Worm (Caenorhabditis elegans) whole organism, young adult: ENCODE results near the gene sinh-1.

Experiments
- D2030.7 ChIP-seq: fragments of 200-800 bp; sonication (Bioruptor generic); IDR thresholded peaks from 2 replicates; pipeline ENCODE4 v1.3.6; 2022; ENCODE audit warnings: missing genetic modification reagents, missing genetic modification characterization, missing compliant biosample characterization
- F10E7.11 ChIP-seq: sonication (generic microtip); optimal IDR thresholded peaks from 2 replicates; lab custom pipeline; 2017; ENCODE audit warnings: mild to moderate bottlenecking, missing genetic modification characterization, moderate library complexity, missing compliant biosample characterization
- F49E8.2 ChIP-seq: sonication (generic microtip); optimal IDR thresholded peaks from 3 replicates; lab custom pipeline; 2017; ENCODE audit warnings: missing genetic modification characterization, mild to moderate bottlenecking, missing compliant biosample characterization, antibody characterized with exemption, moderate library complexity; ENCODE audit not compliant: insufficient read depth
- F52B5.7 ChIP-seq: sonication (generic microtip); optimal IDR thresholded peaks from 2 replicates; lab custom pipeline; 2016; ENCODE audit warnings: mild to moderate bottlenecking, missing genetic modification characterization, missing compliant biosample characterization
- F55B11.4 ChIP-seq: sonication (generic microtip); optimal IDR thresholded peaks from 2 replicates; lab custom pipeline; 2016; ENCODE audit warnings: missing compliant biosample characterization, missing genetic modification characterization, borderline replicate concordance; ENCODE audit not compliant: insufficient read depth
- F57C9.4 ChIP-seq: sonication (generic microtip); optimal IDR thresholded peaks from 2 replicates; lab custom pipeline; 2017; ENCODE audit warnings: mild to moderate bottlenecking, missing genetic modification characterization, missing compliant biosample characterization
- K12H6.12 ChIP-seq: fragments of 200-800 bp; sonication (Bioruptor generic); optimal IDR thresholded peaks from 2 replicates; lab custom pipeline; 2018; ENCODE audit warnings: mild to moderate bottlenecking, missing genetic modification characterization, missing compliant biosample characterization
- Y53F4B.3 ChIP-seq: fragments of 200-800 bp; sonication (Bioruptor generic); IDR thresholded peaks from 2 replicates; pipeline ENCODE4 v1.3.6; 2022; ENCODE audit warnings: missing genetic modification reagents, missing genetic modification characterization, missing compliant biosample characterization
- Y53G8AR.9 ChIP-seq: fragments of 200-800 bp; sonication (Bioruptor generic); conservative IDR thresholded peaks from 2 replicates; pipeline ENCODE4 v1.3.6; 2022; ENCODE audit warnings: missing genetic modification reagents, missing genetic modification characterization, missing compliant biosample characterization
- Y56A3A.18 ChIP-seq: fragments of 200-800 bp; sonication (Bioruptor generic); IDR thresholded peaks from 2 replicates; pipeline ENCODE4 v1.3.6; 2022; ENCODE audit warnings: missing genetic modification reagents, missing genetic modification characterization, missing compliant biosample characterization
- Y95B8A.8 ChIP-seq: fragments of 200-800 bp; sonication (Bioruptor generic); IDR thresholded peaks from 2 replicates; pipeline ENCODE4 v1.3.6; 2022; ENCODE audit warnings: missing genetic modification reagents, missing genetic modification characterization, missing compliant biosample characterization
- ZK185.1 ChIP-seq: sonication (generic microtip); optimal IDR thresholded peaks from 2 replicates; lab custom pipeline; 2016; ENCODE audit warnings: mild to moderate bottlenecking, missing genetic modification characterization, missing compliant biosample characterization; ENCODE audit not compliant: poor library complexity, severe bottlenecking
- attf-3 ChIP-seq: fragments of 200-800 bp; sonication (Bioruptor generic); conservative IDR thresholded peaks from 2 replicates; pipeline ENCODE4 v1.3.6; 2022; ENCODE audit warnings: missing genetic modification reagents, missing genetic modification characterization, missing compliant biosample characterization
- ccch-3 ChIP-seq: fragments of 200-800 bp; sonication (Bioruptor generic); optimal IDR thresholded peaks from 2 replicates; lab custom pipeline; 2018; ENCODE audit warnings: mild to moderate bottlenecking, missing genetic modification characterization, missing compliant biosample characterization
- cebp-1 ChIP-seq, 2 experiments: fragments of 200-800 bp in 1 of 2; sonication (Bioruptor generic) in 1 of 2; sonication (generic microtip) in 1 of 2; IDR thresholded peaks in 1 of 2; optimal IDR thresholded peaks in 1 of 2; 2 replicates each; pipeline versions ENCODE4 v1.3.6 to Lab custom; 2017 to 2022; ENCODE audit warnings: missing compliant biosample characterization in 2 of 2, missing genetic modification characterization in 2 of 2, mild to moderate bottlenecking in 1 of 2, missing genetic modification reagents in 1 of 2, moderate library complexity in 1 of 2
- ceh-100 ChIP-seq: fragments of 200-800 bp; sonication (Bioruptor generic); IDR thresholded peaks from 2 replicates; pipeline ENCODE4 v1.3.6; 2022; ENCODE audit warnings: missing genetic modification reagents, missing genetic modification characterization, missing compliant biosample characterization
- ceh-58 ChIP-seq: fragments of 200-800 bp; sonication (Bioruptor generic); IDR thresholded peaks from 2 replicates; pipeline ENCODE4 v1.3.6; 2022; ENCODE audit warnings: missing genetic modification characterization, missing compliant biosample characterization
- ceh-91 ChIP-seq: fragments of 200-800 bp; sonication (Bioruptor generic); IDR thresholded peaks from 2 replicates; pipeline ENCODE4 v1.3.6; 2022; ENCODE audit warnings: missing genetic modification reagents, missing genetic modification characterization, missing compliant biosample characterization
- efl-1 ChIP-seq: fragments of 150-350 bp; optimal IDR thresholded peaks from 2 replicates; lab custom pipeline; 2014; ENCODE audit warnings: missing biosample characterization, missing genetic modification reagents, missing genetic modification characterization
- egrh-3 ChIP-seq: fragments of 200-800 bp; sonication (Bioruptor generic); IDR thresholded peaks from 2 replicates; pipeline ENCODE4 v1.3.6; 2022; ENCODE audit warnings: missing genetic modification reagents, missing genetic modification characterization, missing compliant biosample characterization
- ekl-4 ChIP-seq: fragments of 200-800 bp; sonication (Bioruptor generic); IDR thresholded peaks from 2 replicates; pipeline ENCODE4 v1.3.6; 2022; ENCODE audit warnings: missing genetic modification reagents, missing genetic modification characterization, missing compliant biosample characterization
- fkh-3 ChIP-seq: sonication (generic microtip); optimal IDR thresholded peaks from 2 replicates; lab custom pipeline; 2016; ENCODE audit warnings: mild to moderate bottlenecking, missing genetic modification characterization, missing compliant biosample characterization
- hmg-1.2 ChIP-seq: fragments of 200-800 bp; sonication (Bioruptor generic); IDR thresholded peaks from 2 replicates; pipeline ENCODE4 v1.3.6; 2022; ENCODE audit warnings: missing genetic modification reagents, missing genetic modification characterization, missing compliant biosample characterization
- hmg-20 ChIP-seq: fragments of 200-800 bp; sonication (Bioruptor generic); IDR thresholded peaks from 2 replicates; pipeline ENCODE4 v1.3.6; 2022; ENCODE audit warnings: missing genetic modification reagents, missing genetic modification characterization, missing compliant biosample characterization
- hrde-1 ChIP-seq: sonication (generic microtip); optimal IDR thresholded peaks from 2 replicates; lab custom pipeline; 2016; ENCODE audit warnings: missing genetic modification characterization, mild to moderate bottlenecking, missing compliant biosample characterization, moderate library complexity, missing genotype, missing genetic modification reagents, borderline replicate concordance
- let-526 ChIP-seq: fragments of 200-800 bp; sonication (Bioruptor generic); IDR thresholded peaks from 2 replicates; pipeline ENCODE4 v1.3.6; 2022; ENCODE audit warnings: missing genetic modification reagents, missing genetic modification characterization, missing compliant biosample characterization
- lin-35 ChIP-seq, 3 experiments: fragments of 150-350 bp in 2 of 3; sonication (generic microtip) in 1 of 3; optimal IDR thresholded peaks; 2 replicates each; lab custom pipeline; 2014 to 2018; ENCODE audit warnings: missing biosample characterization in 3 of 3, missing genetic modification characterization in 3 of 3, missing genetic modification reagents in 3 of 3
- lsl-1 ChIP-seq: fragments of 200-800 bp; sonication (Bioruptor generic); optimal IDR thresholded peaks from 2 replicates; lab custom pipeline; 2018; ENCODE audit warnings: mild to moderate bottlenecking, missing genetic modification characterization, moderate library complexity, missing compliant biosample characterization
- lsy-27 ChIP-seq: sonication (generic microtip); optimal IDR thresholded peaks from 2 replicates; lab custom pipeline; 2017; ENCODE audit warnings: missing genetic modification characterization, mild to moderate bottlenecking, missing compliant biosample characterization, antibody characterized with exemption, missing genotype, borderline replicate concordance; ENCODE audit not compliant: insufficient read depth
- madf-6 ChIP-seq: fragments of 200-800 bp; sonication (Bioruptor generic); IDR thresholded peaks from 2 replicates; pipeline ENCODE4 v1.3.6; 2022; ENCODE audit warnings: missing genetic modification reagents, missing genetic modification characterization, missing compliant biosample characterization
- nhr-27 ChIP-seq: fragments of 200-800 bp; sonication (Bioruptor generic); optimal IDR thresholded peaks from 2 replicates; lab custom pipeline; 2018; ENCODE audit warnings: mild to moderate bottlenecking, missing genetic modification characterization, moderate library complexity, missing compliant biosample characterization
- pbrm-1 ChIP-seq: fragments of 200-800 bp; sonication (Bioruptor generic); IDR thresholded peaks from 2 replicates; pipeline ENCODE4 v1.3.6; 2022; ENCODE audit warnings: missing genetic modification reagents, missing genetic modification characterization, missing compliant biosample characterization
- rcor-1 ChIP-seq: fragments of 200-800 bp; sonication (Bioruptor generic); IDR thresholded peaks from 2 replicates; pipeline ENCODE4 v1.3.6; 2022; ENCODE audit warnings: missing genetic modification reagents, missing genetic modification characterization, missing compliant biosample characterization
- snpc-4 ChIP-seq, 5 experiments: fragments of 150-350 bp in 1 of 5; sonication (generic microtip) in 4 of 5; optimal IDR thresholded peaks; 2 replicates each; lab custom pipeline; 2014 to 2018; ENCODE audit warnings: missing genetic modification characterization in 5 of 5, missing biosample characterization in 3 of 5, antibody characterized with exemption in 2 of 5, mild to moderate bottlenecking in 2 of 5, missing compliant biosample characterization in 2 of 5, missing genotype in 2 of 5, moderate library complexity in 2 of 5, missing genetic modification reagents in 1 of 5
- tlf-1 ChIP-seq: fragments of 200-800 bp; sonication (Bioruptor generic); optimal IDR thresholded peaks from 2 replicates; lab custom pipeline; 2018; ENCODE audit warnings: mild to moderate bottlenecking, missing genetic modification characterization, missing compliant biosample characterization
- zfh-2 ChIP-seq: fragments of 200-800 bp; sonication (Bioruptor generic); conservative IDR thresholded peaks from 2 replicates; pipeline ENCODE4 v1.3.6; 2022; ENCODE audit warnings: missing genetic modification reagents, missing genetic modification characterization, missing compliant biosample characterization
- ztf-18 ChIP-seq: sonication (generic microtip); optimal IDR thresholded peaks from 2 replicates; lab custom pipeline; 2016; ENCODE audit warnings: missing genotype, mild to moderate bottlenecking, missing genetic modification characterization, missing compliant biosample characterization

sinh-1 gene

DNA sequence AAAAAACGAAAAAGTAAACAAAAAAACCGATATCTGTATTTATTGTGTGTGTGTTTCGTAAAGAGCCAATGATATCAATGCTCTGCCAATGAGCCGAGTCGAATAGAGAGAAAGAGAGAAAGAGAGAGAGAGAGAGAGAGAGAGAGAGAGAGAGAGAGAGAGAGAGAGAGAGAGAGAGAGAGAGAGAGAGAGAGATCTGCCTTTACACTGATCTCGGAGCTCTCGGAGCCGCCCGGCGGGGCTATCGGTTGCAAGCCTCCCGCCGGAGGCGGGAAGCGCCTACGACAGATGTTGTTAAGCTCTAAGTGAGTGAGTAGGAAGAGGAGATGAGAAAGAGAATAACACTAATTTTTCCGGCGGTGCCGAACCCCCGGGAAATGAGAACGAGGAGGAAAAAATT is 40.8 kb downstream of the sinh-1 start:
- TF ChIP-seq K12H6.12 (tag; lab: Kevin White, UChicago): no peak
- TF ChIP-seq egrh-3 (GFP tag; lab: Robert Waterston, UW): peak; percentile 86; the same call in 1 of the 2 replicates

ce11 chrII:12274944-12275343 is 46.8 kb downstream of the sinh-1 start, which contains the start of gene Y57A10A.27:
TSS of gene Y57A10A.27 (minus strand) at chrII:12275044.
- TF ChIP-seq ceh-100 (GFP tag; lab: Robert Waterston, UW) (no peak), lsy-27 (tag; lab: Kevin White, UChicago) (no peak), tlf-1 (no peak), Y95B8A.8 (GFP tag; lab: Robert Waterston, UW) (no peak), hmg-1.2 (no peak)

DNA sequence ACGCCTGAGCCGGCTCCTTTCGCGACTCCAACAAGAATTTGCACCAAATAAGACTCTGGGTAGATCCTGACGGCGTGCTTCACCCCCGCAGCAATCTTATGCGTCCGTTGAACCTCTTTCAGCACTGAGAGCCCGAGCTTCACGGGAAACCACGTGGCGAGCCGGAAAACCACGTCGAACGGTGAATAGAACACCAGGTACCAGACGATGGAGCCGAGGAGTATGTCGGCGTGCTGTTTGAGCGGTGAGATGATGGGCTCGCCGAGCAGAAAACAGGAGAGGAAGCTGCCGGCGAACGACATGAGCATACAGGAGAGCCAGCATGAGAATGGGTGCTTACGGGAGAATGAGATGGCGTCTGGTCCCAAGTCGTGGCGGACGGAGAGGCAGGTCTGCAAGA is 50.5 kb downstream of the sinh-1 start:
- TF ChIP-seq let-526 (GFP tag; lab: Robert Waterston, UW) (no peak), ceh-91 (GFP tag; lab: Robert Waterston, UW) (no peak), zfh-2 (peak; percentile 74), ekl-4 (GFP tag; lab: Robert Waterston, UW) (no peak), rcor-1 (no peak), F52B5.7 (no peak), F55B11.4 (tag; lab: Kevin White, UChicago) (no peak), ccch-3 (no peak)

- no peak for TF ChIP-seq ZK185.1 (tag; lab: Kevin White, UChicago)
- peak; percentile 90 for TF ChIP-seq attf-3 (GFP tag; lab: Robert Waterston, UW)
Measured at ce11 chrII:12279259-12279658, 51.2 kb downstream of the sinh-1 start, which contains the start of the genes tric-1B.2 and Y57A10A.29. TSS of gene tric-1B.2 (minus strand) at chrII:12279387. TSS of gene Y57A10A.29 (plus strand) at chrII:12279561.

ce11 chrII:12280360-12280759 is 52.3 kb downstream of the sinh-1 start, which contains the start of gene ife-5:
TSS of gene ife-5 (plus strand) at chrII:12280660.
- no peak for TF ChIP-seq nhr-27
- no peak for TF ChIP-seq pbrm-1 (GFP tag; lab: Robert Waterston, UW)
- TF ChIP-seq attf-3 (GFP tag; lab: Robert Waterston, UW): 0 out of 2 replicates have a peak, but pooled peaks have one; percentile 17
- TF ChIP-seq ekl-4 (GFP tag; lab: Robert Waterston, UW): no peak
- TF ChIP-seq Y53F4B.3 (GFP tag; lab: Robert Waterston, UW): no peak
- TF ChIP-seq efl-1 (GFP tag; lab: Kevin White, UChicago): no peak
- no peak for TF ChIP-seq F57C9.4
- TF ChIP-seq hmg-20: no peak

ce11 chrII:12284045-12284444 is 55.9 kb downstream of the sinh-1 start:
- TF ChIP-seq Y56A3A.18 (GFP tag; lab: Robert Waterston, UW) (no peak), let-526 (GFP tag; lab: Robert Waterston, UW) (no peak), hrde-1 (tag; lab: Kevin White, UChicago) (no peak), F49E8.2 (tag; lab: Kevin White, UChicago) (peak; percentile 27), D2030.7 (peak; percentile 92), ztf-18 (tag; lab: Kevin White, UChicago) (no peak), snpc-4 (GFP tag; optimal IDR thresholded peaks at IDR 0.05; lab: Kevin White, UChicago) (no peak), snpc-4 (tag; optimal IDR thresholded peaks at IDR 0.05; lab: Kevin White, UChicago) (no peak), ceh-58 (GFP tag; lab: Robert Waterston, UW) (no peak), ceh-100 (GFP tag; lab: Robert Waterston, UW) (0 out of 2 replicates have a peak, but pooled peaks have one; percentile 24), Y53G8AR.9 (GFP tag; lab: Robert Waterston, UW) (peak; percentile 74; the same call in 1 of the 2 replicates), F10E7.11 (tag; lab: Kevin White, UChicago) (no peak), lsl-1 (GFP tag; lab: Kevin White, UChicago) (peak; percentile 70), madf-6 (peak; percentile 97), cebp-1 (GFP tag; IDR thresholded peaks at IDR 0.05; lab: Robert Waterston, UW) (no peak), cebp-1 (tag; optimal IDR thresholded peaks at IDR 0.05; lab: Kevin White, UChicago) (no peak), fkh-3 (tag; lab: Kevin White, UChicago) (no peak), lin-35 (GFP tag; optimal IDR thresholded peaks at IDR 0.05; lab: Kevin White, UChicago) (peak in 1 of 3 experiments; percentile 68)
